Fruit fly (Drosophila melanogaster) whole organism, embryonic: ENCODE results near the gene Kyat.

Experiments
- Ada2b ChIP-seq: fragments of 200-800 bp; sonication (Bioruptor generic); IDR thresholded peaks from 2 replicates; pipeline ENCODE4 v1.3.6; 2022; ENCODE audit warnings: missing biosample characterization, missing genetic modification characterization
- Aef1 ChIP-seq: fragments of 200-800 bp; sonication (Bioruptor generic); IDR thresholded peaks from 3 replicates; pipeline ENCODE4 v1.3.6; 2022; ENCODE audit warnings: missing biosample characterization, missing genetic modification characterization
- Atf-2 ChIP-seq: fragments of 200-800 bp; sonication (Bioruptor generic); optimal IDR thresholded peaks from 2 replicates; lab custom pipeline; 2016; ENCODE audit warnings: missing biosample characterization, missing genetic modification characterization
- CG10366 ChIP-seq: fragments of 200-800 bp; sonication (Bioruptor generic); IDR thresholded peaks from 2 replicates; pipeline ENCODE4 v1.3.6; 2022; ENCODE audit warnings: missing biosample characterization, missing genetic modification characterization
- CG10431 ChIP-seq: fragments of 200-800 bp; sonication (Bioruptor generic); optimal IDR thresholded peaks from 3 replicates; lab custom pipeline; 2018; ENCODE audit warnings: missing biosample characterization, mild to moderate bottlenecking, missing genetic modification characterization
- CG10959 ChIP-seq: fragments of 200-800 bp; sonication (Bioruptor generic); IDR thresholded peaks from 2 replicates; pipeline ENCODE4 v1.3.6; 2022; ENCODE audit warnings: missing biosample characterization, missing genetic modification characterization
- CG11560 ChIP-seq: fragments of 200-800 bp; sonication (Bioruptor generic); IDR thresholded peaks from 3 replicates; pipeline ENCODE4 v1.3.6; 2022; ENCODE audit warnings: missing biosample characterization, missing genetic modification characterization
- CG13775 ChIP-seq: fragments of 200-800 bp; sonication (Bioruptor generic); optimal IDR thresholded peaks from 3 replicates; lab custom pipeline; 2017; ENCODE audit warnings: missing biosample characterization, mild to moderate bottlenecking, missing genetic modification characterization
- CG1529 ChIP-seq: fragments of 200-800 bp; sonication (Bioruptor generic); optimal IDR thresholded peaks from 3 replicates; lab custom pipeline; 2018; ENCODE audit warnings: missing biosample characterization, missing genetic modification characterization
- CG15514 ChIP-seq: fragments of 200-800 bp; sonication (Bioruptor generic); optimal IDR thresholded peaks from 3 replicates; lab custom pipeline; 2017; ENCODE audit warnings: missing biosample characterization, missing genetic modification characterization, mild to moderate bottlenecking, moderate library complexity, missing genetic modification reagents
- CG1602 ChIP-seq: fragments of 200-800 bp; sonication (Bioruptor generic); optimal IDR thresholded peaks from 3 replicates; lab custom pipeline; 2016; ENCODE audit warnings: missing biosample characterization, missing genetic modification characterization
- CG18011 ChIP-seq: fragments of 200-800 bp; sonication (Bioruptor generic); optimal IDR thresholded peaks from 2 replicates; lab custom pipeline; 2017; ENCODE audit warnings: missing biosample characterization, missing genetic modification characterization, mild to moderate bottlenecking, moderate library complexity, missing genotype
- CG31365 ChIP-seq: fragments of 200-800 bp; sonication (Bioruptor generic); optimal IDR thresholded peaks from 2 replicates; lab custom pipeline; 2018; ENCODE audit warnings: missing biosample characterization, mild to moderate bottlenecking, missing genetic modification characterization
- CG3281 ChIP-seq: fragments of 200-800 bp; sonication (Bioruptor generic); optimal IDR thresholded peaks from 3 replicates; lab custom pipeline; 2017; ENCODE audit warnings: missing biosample characterization, mild to moderate bottlenecking, missing genetic modification characterization
- CG3847 ChIP-seq: fragments of 200-800 bp; sonication (Bioruptor generic); IDR thresholded peaks from 2 replicates; pipeline ENCODE4 v1.3.6; 2022; ENCODE audit warnings: missing biosample characterization, missing genetic modification characterization
- CG42726 ChIP-seq: fragments of 200-800 bp; sonication (Bioruptor generic); IDR thresholded peaks from 2 replicates; pipeline ENCODE4 v1.3.6; 2022; ENCODE audit warnings: missing biosample characterization, missing genetic modification characterization; ENCODE audit not compliant: partially characterized antibody
- CG6683 ChIP-seq: fragments of 200-800 bp; sonication (Bioruptor generic); optimal IDR thresholded peaks from 2 replicates; lab custom pipeline; 2017; ENCODE audit warnings: missing biosample characterization, mild to moderate bottlenecking, missing genetic modification characterization, missing genetic modification reagents
- CG7357 ChIP-seq: fragments of 200-800 bp; sonication (Bioruptor generic); IDR thresholded peaks from 3 replicates; pipeline ENCODE4 v1.3.6; 2022; ENCODE audit warnings: missing biosample characterization, missing genetic modification characterization
- CG7786 ChIP-seq: fragments of 200-800 bp; sonication (Bioruptor generic); optimal IDR thresholded peaks from 2 replicates; lab custom pipeline; 2016; ENCODE audit warnings: missing biosample characterization, missing genetic modification characterization
- CrebB ChIP-seq: fragments of 200-800 bp; sonication (Bioruptor generic); optimal IDR thresholded peaks from 3 replicates; lab custom pipeline; 2018; ENCODE audit warnings: missing biosample characterization, mild to moderate bottlenecking, missing genetic modification characterization
- Deaf1 ChIP-seq: fragments of 200-800 bp; optimal IDR thresholded peaks from 3 replicates; lab custom pipeline; 2019; ENCODE audit warnings: missing biosample characterization, mild to moderate bottlenecking, missing genetic modification characterization, moderate library complexity
- Doc2 ChIP-seq: fragments of 200-800 bp; sonication (Bioruptor generic); IDR thresholded peaks from 2 replicates; pipeline ENCODE4 v1.3.6; 2022; ENCODE audit warnings: missing biosample characterization, missing genetic modification characterization
- Doc3 ChIP-seq: fragments of 200-800 bp; sonication (Bioruptor generic); IDR thresholded peaks from 3 replicates; pipeline ENCODE4 v1.3.6; 2022; ENCODE audit warnings: missing biosample characterization, missing genetic modification characterization; ENCODE audit not compliant: partially characterized antibody
- Drgx ChIP-seq: fragments of 200-800 bp; sonication (Bioruptor generic); IDR thresholded peaks from 2 replicates; pipeline ENCODE4 v1.3.6; 2022; ENCODE audit warnings: missing biosample characterization, missing genetic modification characterization
- HLH4C ChIP-seq: fragments of 200-800 bp; sonication (Bioruptor generic); IDR thresholded peaks from 3 replicates; pipeline ENCODE4 v1.3.6; 2022; ENCODE audit warnings: missing biosample characterization, missing genetic modification characterization; ENCODE audit not compliant: partially characterized antibody
- HLHmδ ChIP-seq: fragments of 200-800 bp; sonication (Bioruptor generic); optimal IDR thresholded peaks from 2 replicates; lab custom pipeline; 2018; ENCODE audit warnings: missing biosample characterization, mild to moderate bottlenecking, missing genetic modification characterization, moderate library complexity
- Hr51 ChIP-seq, 2 experiments: fragments of 200-800 bp; sonication (Bioruptor generic); optimal IDR thresholded peaks; 2 replicates in 1 of 2; 3 replicates in 1 of 2; lab custom pipeline; 2016 to 2018; ENCODE audit warnings: missing biosample characterization in 2 of 2, missing genetic modification characterization in 2 of 2, mild to moderate bottlenecking in 1 of 2, moderate library complexity in 1 of 2
- Jarid2 ChIP-seq: fragments of 200-800 bp; sonication (Bioruptor generic); optimal IDR thresholded peaks from 3 replicates; lab custom pipeline; 2017; ENCODE audit warnings: mild to moderate bottlenecking, missing biosample characterization, missing genetic modification reagents, missing genetic modification characterization
- Neu2 ChIP-seq: fragments of 200-800 bp; sonication (Bioruptor generic); optimal IDR thresholded peaks from 3 replicates; lab custom pipeline; 2016; ENCODE audit warnings: missing biosample characterization, missing genetic modification characterization, borderline replicate concordance
- Sin3A ChIP-seq: fragments of >200 bp; optimal IDR thresholded peaks from 2 replicates; lab custom pipeline; 2018
- Sry-β ChIP-seq: fragments of 200-800 bp; sonication (Bioruptor generic); optimal IDR thresholded peaks from 2 replicates; lab custom pipeline; 2018; ENCODE audit warnings: missing biosample characterization, mild to moderate bottlenecking, missing genetic modification characterization, moderate library complexity
- Taf1 ChIP-seq: fragments of 200-800 bp; sonication (Bioruptor generic); IDR thresholded peaks from 2 replicates; pipeline ENCODE4 v1.3.6; 2022; ENCODE audit warnings: missing biosample characterization, missing genetic modification characterization
- ara ChIP-seq: fragments of 200-800 bp; sonication (Bioruptor generic); IDR thresholded peaks from 2 replicates; pipeline ENCODE4 v1.3.6; 2022; ENCODE audit warnings: missing biosample characterization, missing genetic modification characterization
- bigmax ChIP-seq: fragments of 200-800 bp; sonication (Bioruptor generic); optimal IDR thresholded peaks from 2 replicates; lab custom pipeline; 2018; ENCODE audit warnings: missing biosample characterization, mild to moderate bottlenecking, missing genetic modification characterization
- dimm ChIP-seq: fragments of 200-800 bp; sonication (Bioruptor generic); IDR thresholded peaks from 2 replicates; pipeline ENCODE4 v1.3.6; 2022; ENCODE audit warnings: missing biosample characterization, missing genetic modification characterization
- ftz-f1 ChIP-seq: fragments of 200-800 bp; sonication (Bioruptor generic); optimal IDR thresholded peaks from 2 replicates; lab custom pipeline; 2016; ENCODE audit warnings: missing biosample characterization, missing genetic modification characterization
- grn ChIP-seq: fragments of 200-800 bp; sonication (Bioruptor generic); optimal IDR thresholded peaks from 3 replicates; lab custom pipeline; 2017; ENCODE audit warnings: missing biosample characterization, missing genetic modification characterization
- hbn ChIP-seq: fragments of 200-800 bp; sonication (Bioruptor generic); IDR thresholded peaks from 2 replicates; pipeline ENCODE4 v1.3.6; 2022; ENCODE audit warnings: missing biosample characterization, missing genetic modification characterization; ENCODE audit not compliant: partially characterized antibody
- jigr1 ChIP-seq: fragments of 200-800 bp; sonication (Bioruptor generic); IDR thresholded peaks from 3 replicates; pipeline ENCODE4 v1.3.6; 2022; ENCODE audit warnings: missing biosample characterization, missing genetic modification characterization
- ken ChIP-seq: fragments of 200-800 bp; sonication (Bioruptor generic); IDR thresholded peaks from 3 replicates; pipeline ENCODE4 v1.3.6; 2022; ENCODE audit warnings: missing biosample characterization, missing genetic modification characterization
- lmd ChIP-seq: fragments of 200-800 bp; sonication (Bioruptor generic); IDR thresholded peaks from 2 replicates; pipeline ENCODE4 v1.3.6; 2022; ENCODE audit warnings: missing biosample characterization, missing genetic modification characterization
- nerfin-1 ChIP-seq: fragments of 200-800 bp; sonication (Bioruptor generic); optimal IDR thresholded peaks from 3 replicates; lab custom pipeline; 2019; ENCODE audit warnings: missing biosample characterization, mild to moderate bottlenecking, missing genetic modification characterization, moderate library complexity
- peb ChIP-seq: fragments of 200-800 bp; sonication (Bioruptor generic); IDR thresholded peaks from 2 replicates; pipeline ENCODE4 v1.3.6; 2022; ENCODE audit warnings: missing biosample characterization, missing genetic modification characterization
- phol ChIP-seq: fragments of 200-800 bp; sonication (Bioruptor generic); optimal IDR thresholded peaks from 3 replicates; lab custom pipeline; 2018; ENCODE audit warnings: missing biosample characterization, mild to moderate bottlenecking, missing genetic modification characterization, moderate library complexity
- schlank ChIP-seq: fragments of 200-800 bp; sonication (Bioruptor generic); optimal IDR thresholded peaks from 2 replicates; lab custom pipeline; 2018; ENCODE audit warnings: missing biosample characterization, mild to moderate bottlenecking, missing genetic modification characterization
- scrt ChIP-seq: fragments of 200-800 bp; sonication (Bioruptor generic); optimal IDR thresholded peaks from 2 replicates; lab custom pipeline; 2018; ENCODE audit warnings: missing biosample characterization, mild to moderate bottlenecking, missing genetic modification characterization, moderate library complexity
- sd ChIP-seq: fragments of 200-800 bp; sonication (Bioruptor generic); optimal IDR thresholded peaks from 3 replicates; lab custom pipeline; 2018; ENCODE audit warnings: missing biosample characterization, mild to moderate bottlenecking, missing genetic modification characterization, moderate library complexity
- sna ChIP-seq: fragments of 200-800 bp; sonication (Bioruptor generic); IDR thresholded peaks from 2 replicates; pipeline ENCODE4 v1.3.6; 2022; ENCODE audit warnings: missing biosample characterization, missing genetic modification characterization; ENCODE audit not compliant: partially characterized antibody
- wor ChIP-seq: fragments of 200-800 bp; sonication (Bioruptor generic); IDR thresholded peaks from 2 replicates; pipeline ENCODE4 v1.3.6; 2022; ENCODE audit warnings: missing biosample characterization, missing genetic modification characterization
- zfh1 ChIP-seq: fragments of 200-800 bp; sonication (Bioruptor generic); IDR thresholded peaks from 3 replicates; pipeline ENCODE4 v1.3.6; 2022; ENCODE audit warnings: missing biosample characterization, missing genetic modification characterization

The Kyat gene

dm6 chr3R:11779357-11780018 lies 42.8 kb downstream of the Kyat start (continued):
- TF ChIP-seq nerfin-1 (peak; percentile 61), CG31365 (no peak), ken (GFP tag; lab: Robert Waterston, UW) (peak; percentile 48; the same call in 1 of the 3 replicates), scrt (GFP tag; lab: Kevin White, UChicago) (peak; percentile 52), Deaf1 (tag; lab: Kevin White, UChicago) (no peak), wor (GFP tag; lab: Robert Waterston, UW) (peak; percentile 35; the same call in 1 of the 2 replicates), CG6683 (GFP tag; lab: Kevin White, UChicago) (no peak), zfh1 (peak; percentile 76), HLH4C (GFP tag; lab: Robert Waterston, UW) (no peak), CG42726 (GFP tag; lab: Robert Waterston, UW) (no peak), Aef1 (no peak), Doc3 (GFP tag; lab: Robert Waterston, UW) (no peak), Sin3A (no peak), phol (peak; percentile 92), sna (GFP tag; lab: Robert Waterston, UW) (no peak), CG18011 (GFP tag; lab: Kevin White, UChicago) (no peak), hbn (GFP tag; lab: Robert Waterston, UW) (no peak), CG1529 (GFP tag; lab: Kevin White, UChicago) (peak; percentile 76), CG10366 (GFP tag; lab: Robert Waterston, UW) (peak; percentile 59), schlank (tag; lab: Kevin White, UChicago) (no peak), grn (GFP tag; lab: Kevin White, UChicago) (peak; percentile 20), Drgx (peak; percentile 72), CG10431 (peak; percentile 63), CG7357 (GFP tag; lab: Robert Waterston, UW) (peak; percentile 36; the same call in 1 of the 3 replicates), bigmax (GFP tag; lab: Kevin White, UChicago) (no peak), Ada2b (GFP tag; lab: Robert Waterston, UW) (no peak), dimm (GFP tag; lab: Robert Waterston, UW) (no peak), CG3281 (GFP tag; lab: Kevin White, UChicago) (no peak), Taf1 (GFP tag; lab: Robert Waterston, UW) (no peak), jigr1 (peak; percentile 32; the same call in 1 of the 3 replicates), CG13775 (GFP tag; lab: Kevin White, UChicago) (peak; percentile 76), CG7786 (GFP tag; lab: Kevin White, UChicago) (peak; percentile 49), Jarid2 (GFP tag; lab: Kevin White, UChicago) (no peak), Atf-2 (GFP tag; lab: Kevin White, UChicago) (peak; percentile 62), peb (peak; percentile 53), CG15514 (no peak), Doc2 (GFP tag; lab: Robert Waterston, UW) (no peak), sd (tag; lab: Kevin White, UChicago) (no peak), ftz-f1 (GFP tag; lab: Kevin White, UChicago) (no peak), Neu2 (no peak), CG1602 (GFP tag; lab: Kevin White, UChicago) (peak; percentile 85), HLHmδ (GFP tag; lab: Kevin White, UChicago) (peak; percentile 72), Hr51 (GFP tag; optimal IDR thresholded peaks at IDR 0.05; lab: Kevin White, UChicago) (peak in 1 of 2 experiments; percentile 57), Sry-β (peak; percentile 60), lmd (GFP tag; lab: Robert Waterston, UW) (peak; percentile 67; the same call in 1 of the 2 replicates), CG11560 (tag; lab: Robert Waterston, UW) (no peak; the same call in 2 of the 3 replicates), CG10959 (GFP tag; lab: Robert Waterston, UW) (peak; percentile 72), ara (GFP tag; lab: Robert Waterston, UW) (peak; percentile 70), CrebB (tag; lab: Kevin White, UChicago) (peak; percentile 12), CG3847 (GFP tag; lab: Robert Waterston, UW) (no peak)
